Fruit fly (Drosophila melanogaster) whole organism, wandering third instar larva: Measurements from ENCODE around the gene Appl.

Experiments used
- h ChIP-seq: fragments of 200-800 bp; sonication (Bioruptor generic); optimal IDR thresholded peaks from 3 replicates; lab custom pipeline; 2016; ENCODE audit warnings: missing biosample characterization, mild to moderate bottlenecking, missing genetic modification characterization
- psq ChIP-seq: fragments of 200-800 bp; sonication (Bioruptor generic); optimal IDR thresholded peaks from 3 replicates; lab custom pipeline; 2017; ENCODE audit warnings: missing biosample characterization, mild to moderate bottlenecking, missing genetic modification characterization, moderate library complexity

dm6 chrX:524331-524730 is 6.0 kb upstream of the Appl start:
- TF ChIP-seq psq (GFP tag; lab: Kevin White, UChicago) (no peak), h (peak; percentile 12)
